Worm (Caenorhabditis elegans) whole organism, L2 larva: ENCODE data around the gene srx-42.

ENCODE experiments used
- R02D3.7 ChIP-seq: fragments of 150-350 bp; optimal IDR thresholded peaks from 2 replicates; lab custom pipeline; 2014; ENCODE audit warnings: missing biosample characterization, missing genetic modification characterization
- blmp-1 ChIP-seq: sonication (generic microtip); optimal IDR thresholded peaks from 2 replicates; lab custom pipeline; 2017; ENCODE audit warnings: missing genetic modification characterization, mild to moderate bottlenecking, missing compliant biosample characterization, antibody characterized with exemption, moderate library complexity; ENCODE audit not compliant: insufficient read depth
- fos-1 ChIP-seq: fragments of 150-350 bp; optimal IDR thresholded peaks from 2 replicates; lab custom pipeline; 2014; ENCODE audit warnings: missing biosample characterization, missing genetic modification characterization
- lin-11 ChIP-seq: fragments of 150-350 bp; sonication (generic microtip); optimal IDR thresholded peaks from 2 replicates; lab custom pipeline; 2014; ENCODE audit warnings: missing biosample characterization, missing genetic modification characterization, inconsistent platforms, mixed read lengths
- nhr-11 ChIP-seq: fragments of 150-350 bp; optimal IDR thresholded peaks from 2 replicates; lab custom pipeline; 2014; ENCODE audit warnings: missing biosample characterization, missing genetic modification characterization
- nhr-129 ChIP-seq: fragments of 150-350 bp; optimal IDR thresholded peaks from 2 replicates; lab custom pipeline; 2014; ENCODE audit warnings: missing biosample characterization, missing genetic modification characterization
- nhr-23 ChIP-seq: fragments of 150-350 bp; optimal IDR thresholded peaks from 2 replicates; lab custom pipeline; 2014; ENCODE audit warnings: missing biosample characterization, missing genetic modification reagents, missing genetic modification characterization
- nhr-25 ChIP-seq: fragments of 150-350 bp; sonication (generic microtip); optimal IDR thresholded peaks from 3 replicates; lab custom pipeline; 2014; ENCODE audit warnings: missing biosample characterization, missing genetic modification characterization
- nhr-77 ChIP-seq: fragments of 150-350 bp; optimal IDR thresholded peaks from 2 replicates; lab custom pipeline; 2014; ENCODE audit warnings: missing biosample characterization, missing genetic modification characterization
- snpc-4 ChIP-seq: fragments of 150-350 bp; optimal IDR thresholded peaks from 2 replicates; lab custom pipeline; 2014; ENCODE audit warnings: missing biosample characterization, missing genetic modification characterization
- unc-39 ChIP-seq: fragments of 150-350 bp; optimal IDR thresholded peaks from 2 replicates; lab custom pipeline; 2014; ENCODE audit warnings: missing biosample characterization, missing genetic modification characterization
- unc-62 ChIP-seq: fragments of 150-350 bp; optimal IDR thresholded peaks from 2 replicates; lab custom pipeline; 2014; ENCODE audit warnings: missing biosample characterization, missing genetic modification reagents, missing genetic modification characterization

- no peak for TF ChIP-seq fos-1 (tag; lab: Kevin White, UChicago)
- TF ChIP-seq blmp-1 (tag; lab: Kevin White, UChicago), result no peak
- TF ChIP-seq snpc-4 (tag; lab: Kevin White, UChicago), result no peak
- TF ChIP-seq unc-62 (GFP tag; lab: Kevin White, UChicago), result no peak
- no peak for TF ChIP-seq nhr-77
- TF ChIP-seq nhr-129 (tag; lab: Kevin White, UChicago), result no peak
- no peak for TF ChIP-seq lin-11
- no peak for TF ChIP-seq nhr-23 (tag; lab: Kevin White, UChicago)
- TF ChIP-seq unc-39, result no peak
- TF ChIP-seq R02D3.7, result no peak
- no peak for TF ChIP-seq nhr-11 (tag; lab: Kevin White, UChicago)
- no peak for TF ChIP-seq nhr-25 (tag; lab: Kevin White, UChicago)
These were observed 36.9 kb downstream of the srx-42 start for ce11 chrV:13957691-13958090.
